Worm (Caenorhabditis elegans) whole organism, young adult: ENCODE data around the gene K02D10.3.

ENCODE experiments used
- K11D2.4 ChIP-seq: fragments of 200-800 bp; sonication (Bioruptor generic); IDR thresholded peaks from 2 replicates; pipeline ENCODE4 v1.3.6; 2022; ENCODE audit warnings: missing genetic modification reagents, missing genetic modification characterization, missing compliant biosample characterization
- ZK185.1 ChIP-seq: sonication (generic microtip); optimal IDR thresholded peaks from 2 replicates; lab custom pipeline; 2016; ENCODE audit warnings: mild to moderate bottlenecking, missing genetic modification characterization, missing compliant biosample characterization; ENCODE audit not compliant: poor library complexity, severe bottlenecking
- bed-2 ChIP-seq: fragments of 200-800 bp; sonication (Bioruptor generic); IDR thresholded peaks from 2 replicates; pipeline ENCODE4 v1.3.6; 2022; ENCODE audit warnings: missing genetic modification reagents, missing genetic modification characterization, missing compliant biosample characterization
- ceh-27 ChIP-seq: fragments of 200-800 bp; sonication (Bioruptor generic); optimal IDR thresholded peaks from 2 replicates; lab custom pipeline; 2018; ENCODE audit warnings: mild to moderate bottlenecking, missing genetic modification characterization, moderate library complexity, missing compliant biosample characterization
- chd-7 ChIP-seq: sonication (generic microtip); optimal IDR thresholded peaks from 2 replicates; lab custom pipeline; 2016; ENCODE audit warnings: mild to moderate bottlenecking, missing genetic modification characterization, moderate library complexity, missing compliant biosample characterization
- snpc-4 ChIP-seq, 5 experiments: fragments of 150-350 bp in 1 of 5; sonication (generic microtip) in 4 of 5; optimal IDR thresholded peaks; 2 replicates each; lab custom pipeline; 2014 to 2018; ENCODE audit warnings: missing genetic modification characterization in 5 of 5, missing biosample characterization in 3 of 5, antibody characterized with exemption in 2 of 5, mild to moderate bottlenecking in 2 of 5, missing compliant biosample characterization in 2 of 5, missing genotype in 2 of 5, moderate library complexity in 2 of 5, missing genetic modification reagents in 1 of 5
- somi-1 ChIP-seq: fragments of 200-800 bp; sonication (Bioruptor generic); optimal IDR thresholded peaks from 2 replicates; lab custom pipeline; 2018; ENCODE audit warnings: mild to moderate bottlenecking, missing genetic modification characterization, missing compliant biosample characterization
- unc-62 ChIP-seq: fragments of 150-350 bp; optimal IDR thresholded peaks from 2 replicates; lab custom pipeline; 2014; ENCODE audit warnings: missing biosample characterization, missing genetic modification reagents, missing genetic modification characterization
- xnd-1 ChIP-seq: sonication (generic microtip); optimal IDR thresholded peaks from 2 replicates; lab custom pipeline; 2016; ENCODE audit warnings: missing genotype, missing genetic modification reagents, missing genetic modification characterization, missing compliant biosample characterization

DNA sequence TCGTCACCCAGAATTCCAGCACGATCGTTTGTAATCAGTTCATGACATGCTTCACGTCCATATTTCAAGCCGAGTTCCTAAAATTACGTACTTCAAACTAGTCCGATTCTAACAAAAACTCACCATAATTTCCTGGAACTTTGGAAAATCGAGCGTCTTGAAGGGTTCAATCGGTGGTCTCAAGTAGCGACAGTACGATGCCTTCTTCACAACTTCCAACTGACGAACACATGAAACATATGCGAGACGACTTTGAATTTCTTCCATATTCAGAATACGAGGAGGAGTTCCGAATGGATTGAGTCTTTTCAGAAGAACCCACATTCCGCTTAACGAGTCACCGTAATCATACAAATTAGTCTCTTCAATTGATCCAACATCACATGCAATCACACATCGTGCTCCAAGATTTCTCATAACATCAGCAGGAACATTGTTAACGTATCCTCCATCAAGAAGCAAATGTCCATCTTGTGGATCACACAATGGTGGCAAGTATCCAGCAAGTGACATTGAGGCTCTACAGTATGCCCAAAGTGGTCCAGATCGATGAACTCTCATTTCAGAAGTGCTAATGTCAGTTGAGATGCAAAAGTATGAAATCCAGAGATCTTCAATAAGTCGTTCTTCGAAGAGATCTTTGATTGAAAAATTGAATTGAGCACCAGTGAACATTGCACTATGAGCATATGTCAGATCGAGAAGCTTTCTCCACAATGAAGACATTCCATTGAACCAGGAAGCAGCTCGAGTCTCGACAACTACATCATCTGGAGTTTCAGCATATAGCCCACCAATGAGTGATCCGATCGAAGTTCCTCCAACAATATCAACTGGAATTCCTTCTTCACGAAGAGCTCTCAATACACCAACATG lies 45.5 kb downstream of the K02D10.3 start:
- TF ChIP-seq ceh-27 (GFP tag; lab: Kevin White, UChicago) (no peak), chd-7 (tag; lab: Kevin White, UChicago) (no peak), unc-62 (no peak), ZK185.1 (tag; lab: Kevin White, UChicago) (no peak), bed-2 (GFP tag; lab: Robert Waterston, UW) (no peak), somi-1 (GFP tag; lab: Kevin White, UChicago) (no peak), xnd-1 (tag; lab: Kevin White, UChicago) (no peak), snpc-4 (GFP tag; optimal IDR thresholded peaks at IDR 0.05; lab: Kevin White, UChicago) (no peak), snpc-4 (tag; optimal IDR thresholded peaks at IDR 0.05; lab: Kevin White, UChicago) (no peak), K11D2.4 (no peak)
